Worm (Caenorhabditis elegans) whole organism, L2 larva: ENCODE measurements around the gene nnt-1.

Source experiments
- C34F6.9 ChIP-seq: fragments of 150-350 bp; optimal IDR thresholded peaks from 2 replicates; lab custom pipeline; 2014; ENCODE audit warnings: missing biosample characterization, missing genetic modification characterization
- F13H6.1 ChIP-seq: sonication (generic microtip); optimal IDR thresholded peaks from 2 replicates; lab custom pipeline; 2016; ENCODE audit warnings: missing genetic modification characterization, missing compliant biosample characterization
- Y55F3AM.14 ChIP-seq: fragments of 200-800 bp; sonication (Bioruptor generic); optimal IDR thresholded peaks from 2 replicates; lab custom pipeline; 2018; ENCODE audit warnings: mild to moderate bottlenecking, missing genetic modification characterization, missing compliant biosample characterization
- alr-1 ChIP-seq: fragments of 150-350 bp; optimal IDR thresholded peaks from 2 replicates; lab custom pipeline; 2014; ENCODE audit warnings: missing biosample characterization, missing genetic modification characterization
- aly-2 ChIP-seq: fragments of 150-350 bp; optimal IDR thresholded peaks from 2 replicates; lab custom pipeline; 2014; ENCODE audit warnings: missing biosample characterization, missing genetic modification characterization
- ama-1 ChIP-seq: fragments of 150-350 bp; optimal IDR thresholded peaks from 2 replicates; lab custom pipeline; 2018; ENCODE audit warnings: inconsistent platforms
- blmp-1 ChIP-seq: sonication (generic microtip); optimal IDR thresholded peaks from 2 replicates; lab custom pipeline; 2017; ENCODE audit warnings: missing genetic modification characterization, mild to moderate bottlenecking, missing compliant biosample characterization, antibody characterized with exemption, moderate library complexity; ENCODE audit not compliant: insufficient read depth
- ceh-16 ChIP-seq: fragments of 150-350 bp; optimal IDR thresholded peaks from 2 replicates; lab custom pipeline; 2014; ENCODE audit warnings: missing biosample characterization, missing genetic modification characterization
- crh-2 ChIP-seq: sonication (generic microtip); optimal IDR thresholded peaks from 2 replicates; lab custom pipeline; 2017; ENCODE audit warnings: missing biosample characterization, missing genetic modification characterization
- egl-27 ChIP-seq: sonication (generic microtip); optimal IDR thresholded peaks from 3 replicates; lab custom pipeline; 2017; ENCODE audit warnings: missing biosample characterization, missing genetic modification reagents, missing genetic modification characterization
- elt-3 ChIP-seq: sonication (generic microtip); optimal IDR thresholded peaks from 2 replicates; lab custom pipeline; 2017; ENCODE audit warnings: missing biosample characterization, missing genetic modification characterization
- fos-1 ChIP-seq: fragments of 150-350 bp; optimal IDR thresholded peaks from 2 replicates; lab custom pipeline; 2014; ENCODE audit warnings: missing biosample characterization, missing genetic modification characterization
- lin-11 ChIP-seq: fragments of 150-350 bp; sonication (generic microtip); optimal IDR thresholded peaks from 2 replicates; lab custom pipeline; 2014; ENCODE audit warnings: missing biosample characterization, missing genetic modification characterization, inconsistent platforms, mixed read lengths
- lin-39 ChIP-seq: fragments of 150-350 bp; optimal IDR thresholded peaks from 2 replicates; lab custom pipeline; 2014; ENCODE audit warnings: missing biosample characterization, missing genetic modification reagents, missing genetic modification characterization
- lsy-2 ChIP-seq, 2 experiments: fragments of 150-350 bp in 1 of 2; sonication (generic microtip) in 1 of 2; optimal IDR thresholded peaks; 2 replicates each; lab custom pipeline; 2014 to 2017; ENCODE audit warnings: missing biosample characterization in 2 of 2, missing genetic modification characterization in 2 of 2
- mab-5 ChIP-seq: fragments of 150-350 bp; optimal IDR thresholded peaks from 2 replicates; lab custom pipeline; 2014; ENCODE audit warnings: missing biosample characterization, missing genetic modification characterization
- mbf-1 ChIP-seq: sonication (generic microtip); optimal IDR thresholded peaks from 2 replicates; lab custom pipeline; 2017; ENCODE audit warnings: missing biosample characterization, missing genetic modification characterization
- mdl-1 ChIP-seq, 2 experiments: fragments of 150-350 bp in 1 of 2; sonication (generic microtip) in 1 of 2; optimal IDR thresholded peaks; 2 replicates each; lab custom pipeline; 2017; ENCODE audit warnings: missing biosample characterization in 2 of 2, missing genetic modification characterization in 2 of 2
- nhr-10 ChIP-seq: sonication (generic microtip); optimal IDR thresholded peaks from 2 replicates; lab custom pipeline; 2017; ENCODE audit warnings: missing biosample characterization, missing genetic modification characterization
- nhr-11 ChIP-seq: fragments of 150-350 bp; optimal IDR thresholded peaks from 2 replicates; lab custom pipeline; 2014; ENCODE audit warnings: missing biosample characterization, missing genetic modification characterization
- nhr-12 ChIP-seq: fragments of 150-350 bp; optimal IDR thresholded peaks from 2 replicates; lab custom pipeline; 2014; ENCODE audit warnings: missing biosample characterization, missing genetic modification characterization
- nhr-21 ChIP-seq: fragments of 150-350 bp; optimal IDR thresholded peaks from 2 replicates; lab custom pipeline; 2014; ENCODE audit warnings: missing biosample characterization, missing genetic modification characterization
- nhr-237 ChIP-seq: fragments of 150-350 bp; optimal IDR thresholded peaks from 2 replicates; lab custom pipeline; 2014; ENCODE audit warnings: missing biosample characterization, missing genetic modification characterization
- nhr-25 ChIP-seq: fragments of 150-350 bp; sonication (generic microtip); optimal IDR thresholded peaks from 3 replicates; lab custom pipeline; 2014; ENCODE audit warnings: missing biosample characterization, missing genetic modification characterization
- nhr-77 ChIP-seq: fragments of 150-350 bp; optimal IDR thresholded peaks from 2 replicates; lab custom pipeline; 2014; ENCODE audit warnings: missing biosample characterization, missing genetic modification characterization
- skn-1 ChIP-seq: sonication (generic microtip); optimal IDR thresholded peaks from 2 replicates; lab custom pipeline; 2017; ENCODE audit warnings: missing biosample characterization, missing genetic modification characterization
- sma-3 ChIP-seq: sonication (generic microtip); optimal IDR thresholded peaks from 2 replicates; lab custom pipeline; 2016; ENCODE audit warnings: missing genetic modification reagents, missing genetic modification characterization, missing compliant biosample characterization
- sma-9 ChIP-seq, 2 experiments: fragments of 150-350 bp in 1 of 2; sonication (generic microtip) in 1 of 2; optimal IDR thresholded peaks; 2 replicates each; lab custom pipeline; 2014 to 2016; ENCODE audit warnings: missing genetic modification characterization in 2 of 2, mild to moderate bottlenecking in 1 of 2, missing biosample characterization in 1 of 2, missing compliant biosample characterization in 1 of 2, missing genetic modification reagents in 1 of 2, moderate library complexity in 1 of 2
- snpc-4 ChIP-seq: fragments of 150-350 bp; optimal IDR thresholded peaks from 2 replicates; lab custom pipeline; 2014; ENCODE audit warnings: missing biosample characterization, missing genetic modification characterization
- unc-39 ChIP-seq: fragments of 150-350 bp; optimal IDR thresholded peaks from 2 replicates; lab custom pipeline; 2014; ENCODE audit warnings: missing biosample characterization, missing genetic modification characterization
- unc-62 ChIP-seq: fragments of 150-350 bp; optimal IDR thresholded peaks from 2 replicates; lab custom pipeline; 2014; ENCODE audit warnings: missing biosample characterization, missing genetic modification reagents, missing genetic modification characterization
- ztf-1 ChIP-seq: fragments of 200-800 bp; sonication (Bioruptor generic); conservative IDR thresholded peaks from 2 replicates; pipeline ENCODE4 v1.3.6; 2022; ENCODE audit warnings: missing genetic modification characterization, missing compliant biosample characterization
- ztf-11 ChIP-seq: sonication (generic microtip); optimal IDR thresholded peaks from 2 replicates; lab custom pipeline; 2017; ENCODE audit warnings: missing biosample characterization, missing genetic modification characterization
- ztf-4 ChIP-seq: fragments of 150-350 bp; optimal IDR thresholded peaks from 2 replicates; lab custom pipeline; 2014; ENCODE audit warnings: missing biosample characterization, missing genetic modification characterization

Gene nnt-1

DNA sequence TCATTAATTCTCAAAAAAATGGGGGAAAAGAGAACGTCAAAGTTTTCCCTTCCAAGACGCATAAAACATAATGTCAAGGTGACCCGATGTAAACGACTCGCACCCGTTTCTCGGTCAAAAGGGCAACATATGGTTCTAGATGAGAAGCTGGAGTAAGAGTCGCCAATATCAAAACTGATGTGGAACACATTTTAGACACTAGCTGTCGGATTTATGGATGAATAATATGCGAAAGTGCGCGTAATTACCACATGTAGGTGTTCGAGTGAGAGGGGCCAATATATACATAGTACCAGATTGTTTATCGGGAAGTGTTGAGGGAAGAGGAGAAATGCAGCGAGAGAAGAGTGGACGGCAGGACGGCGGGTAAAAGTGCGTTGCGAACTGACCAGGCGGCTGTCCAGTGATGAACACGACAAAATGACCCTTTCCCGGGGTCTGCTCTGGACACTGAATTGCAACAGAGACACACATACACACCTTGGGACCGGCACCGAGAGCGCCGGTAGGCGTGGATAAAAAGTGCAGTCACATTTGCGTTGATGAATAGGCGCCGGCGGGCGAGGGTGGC is 28.9 kb downstream of the nnt-1 start:
- TF ChIP-seq mbf-1: no peak
- TF ChIP-seq nhr-237 (tag; lab: Kevin White, UChicago): no peak
- TF ChIP-seq nhr-21: no peak
- no peak for TF ChIP-seq nhr-77
- TF ChIP-seq lin-11 (tag; lab: Kevin White, UChicago): no peak
- TF ChIP-seq sma-9 (GFP tag; optimal IDR thresholded peaks at IDR 0.05; lab: Kevin White, UChicago): no peak
- no peak for TF ChIP-seq sma-9 (tag; optimal IDR thresholded peaks at IDR 0.05; lab: Kevin White, UChicago)
- no peak for TF ChIP-seq ztf-1 (GFP tag; lab: Robert Waterston, UW)
- TF ChIP-seq unc-39: no peak
- no peak for TF ChIP-seq ztf-11 (tag; lab: Kevin White, UChicago)
- TF ChIP-seq aly-2 (tag; lab: Kevin White, UChicago): no peak
- TF ChIP-seq mdl-1 (tag; optimal IDR thresholded peaks at IDR 0.05; lab: Kevin White, UChicago): no peak
- no peak for TF ChIP-seq F13H6.1 (tag; lab: Kevin White, UChicago)
- no peak for TF ChIP-seq alr-1
- TF ChIP-seq sma-3 (GFP tag; lab: Kevin White, UChicago): no peak
- TF ChIP-seq ceh-16 (tag; lab: Kevin White, UChicago): no peak
- no peak for TF ChIP-seq nhr-12 (tag; lab: Kevin White, UChicago)
- TF ChIP-seq nhr-10 (tag; lab: Kevin White, UChicago): no peak
- TF ChIP-seq elt-3 (tag; lab: Kevin White, UChicago): no peak
- no peak for TF ChIP-seq nhr-25

- no peak for TF ChIP-seq egl-27 (tag; lab: Kevin White, UChicago)
- TF ChIP-seq skn-1: no peak
- TF ChIP-seq alr-1: no peak
- TF ChIP-seq lsy-2 (tag; optimal IDR thresholded peaks at IDR 0.05; lab: Kevin White, UChicago): no peak
Measured at ce11 chrX:6155436-6155835, 33.3 kb downstream of the nnt-1 start.

ce11 chrX:6157411-6157916 is 35.4 kb downstream of the nnt-1 start:
- TF ChIP-seq nhr-21 (no peak), nhr-12 (tag; lab: Kevin White, UChicago) (no peak), snpc-4 (tag; lab: Kevin White, UChicago) (no peak), nhr-10 (tag; lab: Kevin White, UChicago) (no peak), ama-1 (lab: Kevin White, UChicago) (no peak), fos-1 (tag; lab: Kevin White, UChicago) (no peak), alr-1 (no peak), aly-2 (tag; lab: Kevin White, UChicago) (no peak), skn-1 (no peak), Y55F3AM.14 (GFP tag; lab: Kevin White, UChicago) (no peak), lin-39 (no peak), blmp-1 (tag; lab: Kevin White, UChicago) (no peak), unc-39 (no peak), ztf-4 (tag; lab: Kevin White, UChicago) (no peak), mdl-1 (tag; optimal IDR thresholded peaks at IDR 0.05; lab: Kevin White, UChicago) (no peak), sma-9 (GFP tag; optimal IDR thresholded peaks at IDR 0.05; lab: Kevin White, UChicago) (no peak), sma-9 (tag; optimal IDR thresholded peaks at IDR 0.05; lab: Kevin White, UChicago) (no peak), nhr-77 (no peak), C34F6.9 (tag; lab: Kevin White, UChicago) (no peak), unc-62 (no peak)
- TF ChIP-seq, all 48 proteins: peak for 0

DNA sequence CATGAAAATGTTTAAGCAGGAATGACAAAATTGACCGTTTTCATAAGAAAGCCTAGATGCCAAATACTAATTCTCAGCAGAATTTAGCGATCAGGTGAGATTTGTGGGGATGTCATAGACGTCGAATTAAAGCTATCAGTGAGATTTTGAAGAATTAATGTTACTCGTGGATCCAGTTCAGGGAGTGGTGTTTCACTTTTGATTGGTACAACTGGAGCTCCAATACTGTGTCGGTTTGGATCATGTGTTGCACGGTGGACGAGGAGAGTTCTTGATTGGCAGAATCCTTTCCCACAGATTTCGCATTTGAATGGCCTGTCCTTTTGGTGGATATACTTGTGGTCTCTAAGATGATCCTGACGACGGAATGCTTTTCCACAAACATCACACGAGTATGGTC is 37.5 kb downstream of the nnt-1 start:
- TF ChIP-seq ztf-4 (tag; lab: Kevin White, UChicago): no peak
- no peak for TF ChIP-seq elt-3 (tag; lab: Kevin White, UChicago)
- no peak for TF ChIP-seq crh-2 (tag; lab: Kevin White, UChicago)
- TF ChIP-seq mab-5 (tag; lab: Kevin White, UChicago): no peak
- no peak for TF ChIP-seq ceh-16 (tag; lab: Kevin White, UChicago)
- TF ChIP-seq nhr-11: no peak
- TF ChIP-seq blmp-1 (tag; lab: Kevin White, UChicago): no peak
- no peak for TF ChIP-seq Y55F3AM.14 (GFP tag; lab: Kevin White, UChicago)
- no peak for TF ChIP-seq skn-1
